Fruit fly (Drosophila melanogaster): Measurements from ENCODE around the gene CG6834.

Gene CG6834

DNA sequence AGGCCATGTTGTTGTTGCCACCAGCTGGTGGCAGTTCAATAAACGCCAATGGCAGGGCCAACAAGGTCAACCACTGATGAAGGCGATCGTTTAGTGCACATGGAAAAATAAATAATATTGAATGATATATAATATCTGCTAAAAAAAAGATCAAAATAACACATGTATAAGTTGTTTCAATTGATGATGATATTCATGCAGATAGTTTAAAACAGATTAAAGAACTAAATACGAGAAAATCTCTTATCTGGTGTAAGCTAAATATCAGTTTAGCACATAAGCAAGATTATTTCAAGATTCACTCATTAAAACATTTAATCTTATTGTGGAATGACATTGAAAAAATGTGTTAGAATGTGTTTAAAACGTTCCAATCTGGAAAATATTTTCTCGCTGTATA lies 24.5 kb downstream of the CG6834 start (continued):
- TF ChIP-seq ERR (GFP tag; optimal IDR thresholded peaks at IDR 0.05) (no peak), gt (GFP tag; IDR thresholded peaks at IDR 0.05) (no peak), usp (GFP tag; optimal IDR thresholded peaks at IDR 0.05) (no peak), oc (tag; optimal IDR thresholded peaks at IDR 0.05) (no peak), crol (GFP tag; IDR thresholded peaks at IDR 0.05) (no peak), onecut (GFP tag; IDR thresholded peaks at IDR 0.05) (no peak), CG4854 (GFP tag; optimal IDR thresholded peaks at IDR 0.05) (no peak), Nf-YC (tag; optimal IDR thresholded peaks at IDR 0.05) (peak; percentile 37), grn (GFP tag; optimal IDR thresholded peaks at IDR 0.05) (no peak), hkb (optimal IDR thresholded peaks at IDR 0.05) (no peak), hkb (GFP tag; IDR thresholded peaks at IDR 0.05) (peak; percentile 38; the same call in 1 of the 2 replicates), Sry-δ (GFP tag; optimal IDR thresholded peaks at IDR 0.05) (no peak), z (GFP tag; IDR thresholded peaks at IDR 0.05) (no peak), CG17568 (GFP tag; optimal IDR thresholded peaks at IDR 0.05) (no peak), Taf1 (GFP tag; IDR thresholded peaks at IDR 0.05) (no peak), CG17802 (tag; optimal IDR thresholded peaks at IDR 0.05) (no peak), unpg (GFP tag; optimal IDR thresholded peaks at IDR 0.05) (peak; percentile 57), CoRest (tag; optimal IDR thresholded peaks at IDR 0.05) (peak; percentile 64), CG17385 (GFP tag; optimal IDR thresholded peaks at IDR 0.05) (peak; percentile 31), MESR4 (GFP tag; optimal IDR thresholded peaks at IDR 0.05) (no peak), CG8478 (optimal IDR thresholded peaks at IDR 0.05) (no peak), Hmx (GFP tag; optimal IDR thresholded peaks at IDR 0.05) (no peak), dati (GFP tag; IDR thresholded peaks at IDR 0.05) (no peak), CG7556 (GFP tag; optimal IDR thresholded peaks at IDR 0.05) (peak; percentile 57), Bgb (GFP tag; IDR thresholded peaks at IDR 0.05; ENCODE audit: partially characterized antibody) (no peak), CkIIα-i1 (GFP tag; IDR thresholded peaks at IDR 0.05) (no peak), rib (GFP tag; IDR thresholded peaks at IDR 0.05) (no peak), CG3838 (GFP tag; optimal IDR thresholded peaks at IDR 0.05) (no peak), Ravus (GFP tag; IDR thresholded peaks at IDR 0.05) (no peak), stwl (tag; optimal IDR thresholded peaks at IDR 0.05) (no peak), wor (GFP tag; IDR thresholded peaks at IDR 0.05) (no peak), CG3407 (GFP tag; optimal IDR thresholded peaks at IDR 0.05) (no peak), Hr3 (GFP tag; optimal IDR thresholded peaks at IDR 0.05) (peak; percentile 20), CG11723 (GFP tag; optimal IDR thresholded peaks at IDR 0.05) (peak; percentile 14), CG32532 (GFP tag; IDR thresholded peaks at IDR 0.05) (no peak), Mes4 (GFP tag; optimal IDR thresholded peaks at IDR 0.05) (no peak), ash1 (GFP tag; optimal IDR thresholded peaks at IDR 0.05) (no peak), sisA (GFP tag; IDR thresholded peaks at IDR 0.05) (peak; percentile 35; the same call in 1 of the 2 replicates), CG4730 (GFP tag; IDR thresholded peaks at IDR 0.05) (no peak), CG3163 (GFP tag; optimal IDR thresholded peaks at IDR 0.05) (no peak), CG3726 (GFP tag; IDR thresholded peaks at IDR 0.05) (no peak), CG12659 (GFP tag; optimal IDR thresholded peaks at IDR 0.05) (peak; percentile 28), CG18262 (tag; optimal IDR thresholded peaks at IDR 0.05) (peak; percentile 68), ATbp (GFP tag; optimal IDR thresholded peaks at IDR 0.05) (peak; percentile 29), gcm (GFP tag; optimal IDR thresholded peaks at IDR 0.05) (peak; percentile 27), sima (GFP tag; optimal IDR thresholded peaks at IDR 0.05) (no peak), bowl (GFP tag; IDR thresholded peaks at IDR 0.05) (no peak), Hr78 (GFP tag; optimal IDR thresholded peaks at IDR 0.05) (peak in 1 of 2 experiments; percentile 64), vvl (GFP tag; IDR thresholded peaks at IDR 0.05) (no peak), Deaf1 (tag; optimal IDR thresholded peaks at IDR 0.05) (peak; percentile 12), CG1233 (GFP tag; optimal IDR thresholded peaks at IDR 0.05) (peak; percentile 31), ato (GFP tag; IDR thresholded peaks at IDR 0.05; ENCODE audit: partially characterized antibody) (no peak)
